Worm (Caenorhabditis elegans) whole organism, L4/young adult: Measurements from ENCODE around the gene rep-1.

Experiments
- W03F9.2 ChIP-seq: fragments of 150-350 bp; optimal IDR thresholded peaks from 2 replicates; lab custom pipeline; 2014; ENCODE audit warnings: missing biosample characterization, missing genetic modification characterization
- dao-5 ChIP-seq: sonication (generic microtip); optimal IDR thresholded peaks from 2 replicates; lab custom pipeline; 2016; ENCODE audit warnings: missing genotype, missing genetic modification characterization, moderate library complexity, missing compliant biosample characterization
- him-1 ChIP-seq: sonication (generic microtip); optimal IDR thresholded peaks from 2 replicates; lab custom pipeline; 2016; ENCODE audit warnings: missing genotype, missing genetic modification reagents, missing genetic modification characterization, missing compliant biosample characterization

- TF ChIP-seq him-1 (tag; lab: Kevin White, UChicago) (no peak), dao-5 (tag; lab: Kevin White, UChicago) (no peak), W03F9.2 (no peak)
These were observed 5.5 kb downstream of the rep-1 start for ce11 chrIII:1575651-1576050.
